Fruit fly (Drosophila melanogaster) whole organism, embryonic: ENCODE data around the gene vih.

Experiments
- Ada2b ChIP-seq: fragments of 200-800 bp; sonication (Bioruptor generic); IDR thresholded peaks from 2 replicates; pipeline ENCODE4 v1.3.6; 2022; ENCODE audit warnings: missing biosample characterization, missing genetic modification characterization
- Blimp-1 ChIP-seq: fragments of 200-800 bp; sonication (Bioruptor generic); optimal IDR thresholded peaks from 3 replicates; lab custom pipeline; 2018; ENCODE audit warnings: missing biosample characterization, missing genetic modification characterization, mild to moderate bottlenecking, moderate library complexity, missing genetic modification reagents
- C15 ChIP-seq: fragments of 200-800 bp; sonication (Bioruptor generic); IDR thresholded peaks from 3 replicates; pipeline ENCODE4 v1.3.6; 2022; ENCODE audit warnings: missing biosample characterization, missing genetic modification characterization
- CG10209 ChIP-seq: fragments of 200-800 bp; sonication (Bioruptor generic); optimal IDR thresholded peaks from 3 replicates; lab custom pipeline; 2017; ENCODE audit warnings: missing biosample characterization, mild to moderate bottlenecking, missing genetic modification characterization, missing genetic modification reagents
- CG10321 ChIP-seq: fragments of 200-800 bp; sonication (Bioruptor generic); IDR thresholded peaks from 2 replicates; pipeline ENCODE4 v1.3.6; 2022; ENCODE audit warnings: missing biosample characterization, missing genetic modification characterization
- CG11085 ChIP-seq: fragments of 200-800 bp; sonication (Bioruptor generic); IDR thresholded peaks from 2 replicates; pipeline ENCODE4 v1.3.6; 2022; ENCODE audit warnings: missing biosample characterization, missing genetic modification characterization
- CG12104 ChIP-seq: fragments of 200-800 bp; sonication (Bioruptor generic); optimal IDR thresholded peaks from 3 replicates; lab custom pipeline; 2016; ENCODE audit warnings: missing biosample characterization, missing genetic modification characterization
- CG13123 ChIP-seq: fragments of 200-800 bp; sonication (Bioruptor generic); optimal IDR thresholded peaks from 2 replicates; lab custom pipeline; 2016; ENCODE audit warnings: missing biosample characterization, missing genetic modification characterization
- CG15269 ChIP-seq: fragments of 200-800 bp; sonication (Bioruptor generic); optimal IDR thresholded peaks from 2 replicates; lab custom pipeline; 2018; ENCODE audit warnings: missing biosample characterization, mild to moderate bottlenecking, missing genetic modification characterization, moderate library complexity
- CG2889 ChIP-seq: fragments of 200-800 bp; sonication (Bioruptor generic); IDR thresholded peaks from 3 replicates; pipeline ENCODE4 v1.3.6; 2022; ENCODE audit warnings: missing biosample characterization, missing genetic modification characterization
- CG32532 ChIP-seq: fragments of 200-800 bp; sonication (Bioruptor generic); IDR thresholded peaks from 2 replicates; pipeline ENCODE4 v1.3.6; 2022; ENCODE audit warnings: missing biosample characterization, missing genetic modification characterization
- CG42726 ChIP-seq: fragments of 200-800 bp; sonication (Bioruptor generic); IDR thresholded peaks from 2 replicates; pipeline ENCODE4 v1.3.6; 2022; ENCODE audit warnings: missing biosample characterization, missing genetic modification characterization; ENCODE audit not compliant: partially characterized antibody
- CG4404 ChIP-seq: fragments of 200-800 bp; sonication (Bioruptor generic); IDR thresholded peaks from 2 replicates; pipeline ENCODE4 v1.3.6; 2022; ENCODE audit warnings: missing biosample characterization, missing genetic modification characterization
- CG6683 ChIP-seq: fragments of 200-800 bp; sonication (Bioruptor generic); optimal IDR thresholded peaks from 2 replicates; lab custom pipeline; 2017; ENCODE audit warnings: missing biosample characterization, mild to moderate bottlenecking, missing genetic modification characterization, missing genetic modification reagents
- CG6765 ChIP-seq: fragments of 200-800 bp; sonication (Bioruptor generic); optimal IDR thresholded peaks from 3 replicates; lab custom pipeline; 2017; ENCODE audit warnings: missing biosample characterization, mild to moderate bottlenecking, missing genetic modification characterization
- CG8944 ChIP-seq: fragments of 200-800 bp; sonication (Bioruptor generic); optimal IDR thresholded peaks from 3 replicates; lab custom pipeline; 2016; ENCODE audit warnings: missing biosample characterization, missing genetic modification characterization
- CG9727 ChIP-seq: fragments of 200-800 bp; sonication (Bioruptor generic); optimal IDR thresholded peaks from 3 replicates; lab custom pipeline; 2017; ENCODE audit warnings: missing biosample characterization, mild to moderate bottlenecking, missing genetic modification characterization
- CG9876 ChIP-seq: fragments of 200-800 bp; sonication (Bioruptor generic); optimal IDR thresholded peaks from 2 replicates; lab custom pipeline; 2016; ENCODE audit warnings: missing biosample characterization, missing genetic modification characterization
- Dek ChIP-seq: fragments of 200-800 bp; sonication (Bioruptor generic); optimal IDR thresholded peaks from 3 replicates; lab custom pipeline; 2019; ENCODE audit warnings: missing biosample characterization, mild to moderate bottlenecking, missing genetic modification characterization, moderate library complexity
- Ets97D ChIP-seq: fragments of 200-800 bp; sonication (Bioruptor generic); optimal IDR thresholded peaks from 3 replicates; lab custom pipeline; 2016; ENCODE audit warnings: missing biosample characterization, missing genetic modification characterization
- Gug ChIP-seq: fragments of 200-800 bp; sonication (Bioruptor generic); IDR thresholded peaks from 4 replicates; pipeline ENCODE4 v1.3.6; 2022; ENCODE audit warnings: missing biosample characterization, missing genetic modification characterization
- HLH3B ChIP-seq: fragments of 200-800 bp; sonication (Bioruptor generic); IDR thresholded peaks from 2 replicates; pipeline ENCODE4 v1.3.6; 2022; ENCODE audit warnings: missing biosample characterization, missing genetic modification characterization
- Hr39 ChIP-seq: fragments of >200 bp; optimal IDR thresholded peaks from 2 replicates; lab custom pipeline; 2017
- Lpt ChIP-seq: fragments of >200 bp; optimal IDR thresholded peaks from 2 replicates; lab custom pipeline; 2018; ENCODE audit warnings: missing biosample characterization, missing genetic modification characterization
- MBD-R2 ChIP-seq: fragments of 200-800 bp; sonication (Bioruptor generic); IDR thresholded peaks from 2 replicates; pipeline ENCODE4 v1.3.6; 2022; ENCODE audit warnings: missing biosample characterization, missing genetic modification characterization
- MTF-1 ChIP-seq: fragments of 200-800 bp; sonication (Bioruptor generic); optimal IDR thresholded peaks from 2 replicates; lab custom pipeline; 2018; ENCODE audit warnings: missing biosample characterization, mild to moderate bottlenecking, missing genetic modification characterization, borderline replicate concordance
- Neu2 ChIP-seq: fragments of 200-800 bp; sonication (Bioruptor generic); optimal IDR thresholded peaks from 3 replicates; lab custom pipeline; 2016; ENCODE audit warnings: missing biosample characterization, missing genetic modification characterization, borderline replicate concordance
- az2 ChIP-seq: fragments of 200-800 bp; sonication (Bioruptor generic); optimal IDR thresholded peaks from 3 replicates; lab custom pipeline; 2016; ENCODE audit warnings: missing biosample characterization, missing genetic modification characterization
- br ChIP-seq: fragments of >200 bp; optimal IDR thresholded peaks from 2 replicates; lab custom pipeline; 2017
- cwo ChIP-seq: fragments of 200-800 bp; sonication (Bioruptor generic); optimal IDR thresholded peaks from 3 replicates; lab custom pipeline; 2017; ENCODE audit warnings: missing biosample characterization, missing genetic modification characterization, mild to moderate bottlenecking, moderate library complexity, missing genetic modification reagents
- dati ChIP-seq: fragments of 200-800 bp; sonication (Bioruptor generic); IDR thresholded peaks from 2 replicates; pipeline ENCODE4 v1.3.6; 2022; ENCODE audit warnings: missing biosample characterization, missing genetic modification characterization
- dimm ChIP-seq: fragments of 200-800 bp; sonication (Bioruptor generic); IDR thresholded peaks from 2 replicates; pipeline ENCODE4 v1.3.6; 2022; ENCODE audit warnings: missing biosample characterization, missing genetic modification characterization
- dmrt99B ChIP-seq: fragments of 200-800 bp; sonication (Bioruptor generic); optimal IDR thresholded peaks from 2 replicates; lab custom pipeline; 2018; ENCODE audit warnings: missing biosample characterization, mild to moderate bottlenecking, missing genetic modification characterization, moderate library complexity
- hb ChIP-seq: fragments of 200-800 bp; sonication (Bioruptor generic); IDR thresholded peaks from 3 replicates; pipeline ENCODE4 v1.3.6; 2022; ENCODE audit warnings: missing biosample characterization, missing genetic modification characterization; ENCODE audit not compliant: partially characterized antibody
- kah ChIP-seq: fragments of 200-800 bp; sonication (Bioruptor generic); optimal IDR thresholded peaks from 2 replicates; lab custom pipeline; 2018; ENCODE audit warnings: missing biosample characterization, mild to moderate bottlenecking, missing genetic modification characterization
- row ChIP-seq: fragments of 200-800 bp; sonication (Bioruptor generic); IDR thresholded peaks from 3 replicates; pipeline ENCODE4 v1.3.6; 2022; ENCODE audit warnings: missing biosample characterization, missing genetic modification characterization
- scrt ChIP-seq: fragments of 200-800 bp; sonication (Bioruptor generic); optimal IDR thresholded peaks from 2 replicates; lab custom pipeline; 2018; ENCODE audit warnings: missing biosample characterization, mild to moderate bottlenecking, missing genetic modification characterization, moderate library complexity
- stwl ChIP-seq: fragments of 200-800 bp; sonication (Bioruptor generic); optimal IDR thresholded peaks from 3 replicates; lab custom pipeline; 2018; ENCODE audit warnings: missing biosample characterization, mild to moderate bottlenecking, missing genetic modification characterization, moderate library complexity
- tgo ChIP-seq: fragments of 200-800 bp; sonication (Bioruptor generic); IDR thresholded peaks from 3 replicates; pipeline ENCODE4 v1.3.6; 2022; ENCODE audit warnings: missing biosample characterization, missing genetic modification characterization
- unc-4 ChIP-seq: fragments of 200-800 bp; sonication (Bioruptor generic); IDR thresholded peaks from 2 replicates; pipeline ENCODE4 v1.3.6; 2022; ENCODE audit warnings: missing biosample characterization, missing genetic modification characterization; ENCODE audit not compliant: partially characterized antibody
- zf30C ChIP-seq: fragments of 200-800 bp; sonication (Bioruptor generic); optimal IDR thresholded peaks from 3 replicates; lab custom pipeline; 2018; ENCODE audit warnings: missing biosample characterization, mild to moderate bottlenecking, missing genetic modification characterization

The vih gene

dm6 chr3L:12482917-12483316, 21.2 kb upstream of the vih start (continued):
- TF ChIP-seq kah (GFP tag; lab: Kevin White, UChicago): peak; percentile 51
- TF ChIP-seq Ada2b (GFP tag; lab: Robert Waterston, UW): peak; percentile 68
- TF ChIP-seq row (GFP tag; lab: Robert Waterston, UW): peak; percentile 75
- TF ChIP-seq Neu2 (GFP tag; lab: Kevin White, UChicago): no peak
- TF ChIP-seq CG11085 (GFP tag; lab: Robert Waterston, UW): peak; percentile 48; the same call in 1 of the 2 replicates
- TF ChIP-seq CG12104 (GFP tag; lab: Kevin White, UChicago): peak; percentile 75
- no peak for TF ChIP-seq Hr39
- no peak for TF ChIP-seq CG42726
- TF ChIP-seq HLH3B (GFP tag; lab: Robert Waterston, UW): peak; percentile 50
- peak; percentile 63 for TF ChIP-seq Dek (tag; lab: Kevin White, UChicago)
- TF ChIP-seq Blimp-1 (GFP tag; lab: Kevin White, UChicago): peak; percentile 69
- peak; percentile 33; the same call in 1 of the 2 replicates for TF ChIP-seq CG4404 (GFP tag; lab: Robert Waterston, UW)
- no peak for TF ChIP-seq CG8944 (GFP tag; lab: Kevin White, UChicago)
- no peak for TF ChIP-seq C15
- TF ChIP-seq CG2889: no peak
- no peak for TF ChIP-seq hb (GFP tag; lab: Robert Waterston, UW)
- TF ChIP-seq MBD-R2: no peak
- peak; percentile 75 for TF ChIP-seq CG10209 (GFP tag; lab: Kevin White, UChicago)
- TF ChIP-seq dati (GFP tag; lab: Robert Waterston, UW): 0 out of 2 replicates have a peak, but pooled peaks have one; percentile 58
- TF ChIP-seq CG6765 (GFP tag; lab: Kevin White, UChicago): peak; percentile 54
- TF ChIP-seq CG13123: peak; percentile 30
- TF ChIP-seq CG15269: peak; percentile 88
- TF ChIP-seq MTF-1 (GFP tag; lab: Kevin White, UChicago): no peak
- peak; percentile 46 for TF ChIP-seq scrt (GFP tag; lab: Kevin White, UChicago)
- TF ChIP-seq tgo: peak; percentile 80
- peak; percentile 56 for TF ChIP-seq cwo
- peak; percentile 59; the same call in 1 of the 2 replicates for TF ChIP-seq CG32532
- TF ChIP-seq dimm (GFP tag; lab: Robert Waterston, UW): peak; percentile 43; the same call in 1 of the 2 replicates
- TF ChIP-seq az2 (GFP tag; lab: Kevin White, UChicago): peak; percentile 82
- TF ChIP-seq Lpt (GFP tag; lab: Kevin White, UChicago): no peak
- TF ChIP-seq unc-4 (GFP tag; lab: Robert Waterston, UW): no peak
- TF ChIP-seq CG10321 (GFP tag; lab: Robert Waterston, UW): no peak
- TF ChIP-seq CG9876 (GFP tag; lab: Kevin White, UChicago): no peak
- no peak; the same call in 2 of the 4 replicates for TF ChIP-seq Gug (GFP tag; lab: Robert Waterston, UW)
- peak; percentile 76 for TF ChIP-seq CG9727 (GFP tag; lab: Kevin White, UChicago)
- peak; percentile 19 for TF ChIP-seq CG6683 (GFP tag; lab: Kevin White, UChicago)
- TF ChIP-seq br (lab: Kevin White, UChicago): no peak
- peak; percentile 92 for TF ChIP-seq dmrt99B
- TF ChIP-seq zf30C (GFP tag; lab: Kevin White, UChicago): no peak
- TF ChIP-seq Ets97D (GFP tag; lab: Kevin White, UChicago): peak; percentile 30

dm6 chr3L:12484464-12484863, 19.6 kb upstream of the vih start:
- no peak for TF ChIP-seq unc-4 (GFP tag; lab: Robert Waterston, UW)
- TF ChIP-seq stwl (tag; lab: Kevin White, UChicago): peak; percentile 10
